Worm (Caenorhabditis elegans): ENCODE data around the gene Y42H9AR.5.
A peak's percentile ranks its signal among the peaks of the same experiment; 100 is the strongest.

Gene Y42H9AR.5

DNA sequence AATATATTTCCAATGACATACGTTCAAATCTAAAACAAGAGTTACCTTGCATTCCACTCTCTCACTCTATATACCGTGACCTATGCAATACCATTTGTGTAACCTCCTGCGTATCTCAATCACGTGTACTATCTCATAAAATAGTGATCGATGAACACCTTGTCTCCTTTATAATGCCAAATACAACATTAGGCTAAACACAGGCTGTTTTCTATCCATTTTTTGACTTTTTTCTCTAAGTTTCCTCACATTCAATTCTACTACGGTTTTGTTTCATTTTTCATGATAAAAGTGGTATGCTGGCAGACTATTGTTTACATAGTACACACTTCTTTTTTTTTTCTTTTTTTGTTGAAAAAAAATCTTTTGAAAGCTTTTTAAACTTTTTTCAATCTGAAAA is 44.0 kb downstream of the Y42H9AR.5 start:
- TF ChIP-seq zag-1 (tag; optimal IDR thresholded peaks at IDR 0.05) (no peak), ZK546.5 (tag; optimal IDR thresholded peaks at IDR 0.05) (no peak), nhr-6 (tag; optimal IDR thresholded peaks at IDR 0.05) (no peak), nhr-129 (tag; optimal IDR thresholded peaks at IDR 0.05) (peak; percentile 42), skn-1 (tag; optimal IDR thresholded peaks at IDR 0.05) (no peak), ceh-16 (tag; optimal IDR thresholded peaks at IDR 0.05) (no peak), mbf-1 (tag; optimal IDR thresholded peaks at IDR 0.05) (no peak), ztf-11 (tag; optimal IDR thresholded peaks at IDR 0.05) (no peak), sma-3 (GFP tag; optimal IDR thresholded peaks at IDR 0.05) (no peak), egl-27 (tag; optimal IDR thresholded peaks at IDR 0.05) (no peak), F13H6.1 (tag; optimal IDR thresholded peaks at IDR 0.05) (peak; percentile 28), nhr-25 (tag; optimal IDR thresholded peaks at IDR 0.05) (peak; percentile 86), lin-39 (tag; optimal IDR thresholded peaks at IDR 0.05) (no peak), unc-39 (tag; optimal IDR thresholded peaks at IDR 0.05) (no peak), nhr-11 (tag; optimal IDR thresholded peaks at IDR 0.05) (no peak), nhr-23 (tag; optimal IDR thresholded peaks at IDR 0.05) (no peak), lin-13 (GFP tag; optimal IDR thresholded peaks at IDR 0.05) (no peak), ztf-4 (tag; optimal IDR thresholded peaks at IDR 0.05) (no peak), Y55F3AM.14 (GFP tag; optimal IDR thresholded peaks at IDR 0.05) (no peak), alr-1 (tag; optimal IDR thresholded peaks at IDR 0.05) (no peak), unc-55 (GFP tag; optimal IDR thresholded peaks at IDR 0.05) (no peak), peb-1 (tag; optimal IDR thresholded peaks at IDR 0.05) (no peak), R02D3.7 (tag; optimal IDR thresholded peaks at IDR 0.05) (no peak), elt-1 (tag; optimal IDR thresholded peaks at IDR 0.05) (no peak), mab-5 (tag; optimal IDR thresholded peaks at IDR 0.05) (no peak), ama-1 (optimal IDR thresholded peaks at IDR 0.05) (no peak), sma-9 (GFP tag; optimal IDR thresholded peaks at IDR 0.05) (peak; percentile 47), sma-9 (tag; optimal IDR thresholded peaks at IDR 0.05) (no peak), nhr-21 (tag; optimal IDR thresholded peaks at IDR 0.05) (peak; percentile 31), blmp-1 (tag; optimal IDR thresholded peaks at IDR 0.05; ENCODE audit: insufficient read depth) (no peak), lsy-2 (tag; optimal IDR thresholded peaks at IDR 0.05) (peak in 1 of 2 experiments; percentile 11), lin-11 (tag; optimal IDR thresholded peaks at IDR 0.05) (no peak), mdl-1 (tag; optimal IDR thresholded peaks at IDR 0.05) (peak; percentile 60 to 69), snpc-4 (tag; optimal IDR thresholded peaks at IDR 0.05) (no peak), ztf-1 (GFP tag; conservative IDR thresholded peaks at IDR 0.05) (no peak), aly-2 (tag; optimal IDR thresholded peaks at IDR 0.05) (no peak), fos-1 (tag; optimal IDR thresholded peaks at IDR 0.05) (peak; percentile 19), ceh-82 (tag; optimal IDR thresholded peaks at IDR 0.05) (no peak), unc-62 (GFP tag; optimal IDR thresholded peaks at IDR 0.05) (no peak), nhr-12 (tag; optimal IDR thresholded peaks at IDR 0.05) (no peak), elt-3 (tag; optimal IDR thresholded peaks at IDR 0.05) (no peak), nhr-10 (tag; optimal IDR thresholded peaks at IDR 0.05) (no peak), gmeb-1 (tag; optimal IDR thresholded peaks at IDR 0.05) (peak; percentile 29), nhr-77 (tag; optimal IDR thresholded peaks at IDR 0.05) (no peak), dmd-4 (tag; optimal IDR thresholded peaks at IDR 0.05) (no peak), nhr-237 (tag; optimal IDR thresholded peaks at IDR 0.05) (no peak), C34F6.9 (tag; optimal IDR thresholded peaks at IDR 0.05) (peak; percentile 44), crh-2 (tag; optimal IDR thresholded peaks at IDR 0.05) (peak; percentile 53), sem-4 (tag; optimal IDR thresholded peaks at IDR 0.05) (no peak)

DNA sequence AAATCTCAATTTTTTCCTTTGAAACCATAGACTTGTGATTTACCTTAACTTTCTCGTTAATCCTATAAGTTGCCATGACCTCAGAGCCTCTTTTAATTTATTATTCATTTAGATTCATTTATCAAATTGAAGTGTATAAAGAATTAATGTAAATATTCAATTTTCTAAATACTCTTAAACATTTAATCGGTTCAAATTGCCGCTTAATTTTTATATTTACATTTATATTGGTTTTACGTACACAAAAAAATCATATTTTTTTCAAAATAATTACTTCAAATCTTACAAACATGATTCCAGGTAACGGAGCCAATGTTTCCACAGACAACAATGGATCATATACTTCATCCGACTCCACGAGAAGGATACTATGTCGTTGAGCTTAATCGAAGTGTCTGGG is 46.2 kb downstream of the Y42H9AR.5 start, which contains the start of gene pmk-1:
Gene pmk-1 (plus strand): TSS at position 301 of the 400 bp plus-strand sequence.
- TF ChIP-seq gmeb-1 (tag; optimal IDR thresholded peaks at IDR 0.05) (no peak), ceh-16 (tag; optimal IDR thresholded peaks at IDR 0.05) (no peak), aly-2 (tag; optimal IDR thresholded peaks at IDR 0.05) (no peak), nhr-21 (tag; optimal IDR thresholded peaks at IDR 0.05) (no peak), Y55F3AM.14 (GFP tag; optimal IDR thresholded peaks at IDR 0.05) (no peak), unc-62 (GFP tag; optimal IDR thresholded peaks at IDR 0.05) (no peak), ZK546.5 (tag; optimal IDR thresholded peaks at IDR 0.05) (no peak), nhr-129 (tag; optimal IDR thresholded peaks at IDR 0.05) (no peak), R02D3.7 (tag; optimal IDR thresholded peaks at IDR 0.05) (no peak), ceh-82 (tag; optimal IDR thresholded peaks at IDR 0.05) (no peak), lin-39 (tag; optimal IDR thresholded peaks at IDR 0.05) (no peak), egl-27 (tag; optimal IDR thresholded peaks at IDR 0.05) (no peak), unc-55 (GFP tag; optimal IDR thresholded peaks at IDR 0.05) (no peak), mdl-1 (tag; optimal IDR thresholded peaks at IDR 0.05) (no peak), alr-1 (tag; optimal IDR thresholded peaks at IDR 0.05) (no peak)
